Worm (Caenorhabditis elegans) whole organism, L2 larva: ENCODE data around the gene srbc-23.

ENCODE experiments used
- elt-3 ChIP-seq: sonication (generic microtip); optimal IDR thresholded peaks from 2 replicates; lab custom pipeline; 2017; ENCODE audit warnings: missing biosample characterization, missing genetic modification characterization
- fos-1 ChIP-seq: fragments of 150-350 bp; optimal IDR thresholded peaks from 2 replicates; lab custom pipeline; 2014; ENCODE audit warnings: missing biosample characterization, missing genetic modification characterization

DNA sequence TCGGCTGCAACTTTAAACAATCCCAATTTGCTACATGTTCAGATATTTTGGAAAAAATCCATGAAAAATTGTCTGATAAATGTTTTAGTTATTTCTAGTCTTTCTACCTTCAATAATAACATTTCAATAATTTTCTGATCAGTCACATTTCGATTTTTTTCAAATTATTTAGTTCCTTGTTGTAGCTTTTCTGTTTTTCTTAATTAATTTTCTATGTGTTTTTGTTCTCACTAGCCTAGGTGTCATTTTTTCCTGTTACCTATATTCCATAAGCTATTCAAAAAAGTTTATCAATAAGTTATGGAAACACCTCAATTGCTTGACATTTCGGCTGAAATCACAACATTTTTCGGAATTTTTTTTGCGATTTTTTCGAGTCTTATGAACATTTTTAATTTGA lies at the start of gene srbc-23:
- TF ChIP-seq elt-3 (tag; lab: Kevin White, UChicago) (no peak), fos-1 (no peak)
